Worm (Caenorhabditis elegans) whole organism, late embryonic: ENCODE measurements around the gene glb-29.

Experiments
- C08G9.2 ChIP-seq: sonication (generic microtip); optimal IDR thresholded peaks from 2 replicates; lab custom pipeline; 2016; ENCODE audit warnings: mild to moderate bottlenecking, missing genetic modification characterization, moderate library complexity, missing compliant biosample characterization
- K02D7.2 ChIP-seq: sonication (generic microtip); optimal IDR thresholded peaks from 2 replicates; lab custom pipeline; 2017; ENCODE audit warnings: mild to moderate bottlenecking, missing genetic modification characterization, missing compliant biosample characterization
- K09A11.1 ChIP-seq: sonication (generic microtip); optimal IDR thresholded peaks from 2 replicates; lab custom pipeline; 2017; ENCODE audit warnings: antibody characterized with exemption, mild to moderate bottlenecking, missing genetic modification characterization, missing compliant biosample characterization; ENCODE audit not compliant: insufficient read depth
- T23F11.4 ChIP-seq: fragments of 200-800 bp; sonication (Bioruptor generic); optimal IDR thresholded peaks from 2 replicates; lab custom pipeline; 2018; ENCODE audit warnings: mild to moderate bottlenecking, missing genetic modification characterization, missing compliant biosample characterization
- ahr-1 ChIP-seq: sonication (generic microtip); optimal IDR thresholded peaks from 2 replicates; lab custom pipeline; 2016; ENCODE audit warnings: missing genetic modification characterization, missing compliant biosample characterization
- ama-1 ChIP-seq: fragments of 150-350 bp; optimal IDR thresholded peaks from 2 replicates; lab custom pipeline; 2014
- ceh-14 ChIP-seq: sonication (generic microtip); optimal IDR thresholded peaks from 2 replicates; lab custom pipeline; 2016; ENCODE audit warnings: missing genotype, missing genetic modification characterization, missing compliant biosample characterization
- ceh-18 ChIP-seq: sonication (generic microtip); optimal IDR thresholded peaks from 2 replicates; lab custom pipeline; 2016; ENCODE audit warnings: missing genetic modification characterization, missing compliant biosample characterization
- ceh-19 ChIP-seq: fragments of 200-800 bp; sonication (Bioruptor generic); optimal IDR thresholded peaks from 2 replicates; lab custom pipeline; 2018; ENCODE audit warnings: mild to moderate bottlenecking, missing genetic modification characterization, missing compliant biosample characterization
- ceh-22 ChIP-seq: sonication (generic microtip); optimal IDR thresholded peaks from 2 replicates; lab custom pipeline; 2017; ENCODE audit warnings: missing biosample characterization, missing genetic modification characterization
- ceh-24 ChIP-seq: sonication (generic microtip); optimal IDR thresholded peaks from 2 replicates; lab custom pipeline; 2016; ENCODE audit warnings: mild to moderate bottlenecking, missing genetic modification characterization, missing compliant biosample characterization
- ceh-31 ChIP-seq: sonication (generic microtip); optimal IDR thresholded peaks from 2 replicates; lab custom pipeline; 2016; ENCODE audit warnings: missing genetic modification characterization, missing compliant biosample characterization
- ceh-34 ChIP-seq: sonication (generic microtip); optimal IDR thresholded peaks from 2 replicates; lab custom pipeline; 2016; ENCODE audit warnings: mild to moderate bottlenecking, missing genetic modification characterization, missing compliant biosample characterization
- ceh-45 ChIP-seq: fragments of 200-800 bp; sonication (Bioruptor generic); IDR thresholded peaks from 2 replicates; pipeline ENCODE4 v1.3.6; 2022; ENCODE audit warnings: missing genetic modification reagents, missing genetic modification characterization, missing compliant biosample characterization
- dmd-4 ChIP-seq: sonication (generic microtip); optimal IDR thresholded peaks from 2 replicates; lab custom pipeline; 2016; ENCODE audit warnings: borderline replicate concordance, missing genetic modification characterization, missing compliant biosample characterization
- elt-2 ChIP-seq: sonication (generic microtip); optimal IDR thresholded peaks from 2 replicates; lab custom pipeline; 2016; ENCODE audit warnings: missing genetic modification reagents, missing genetic modification characterization, missing compliant biosample characterization
- eyg-1 ChIP-seq: sonication (generic microtip); optimal IDR thresholded peaks from 2 replicates; lab custom pipeline; 2016; ENCODE audit warnings: missing genotype, missing genetic modification characterization, missing compliant biosample characterization
- fax-1 ChIP-seq: sonication (generic microtip); optimal IDR thresholded peaks from 2 replicates; lab custom pipeline; 2016; ENCODE audit warnings: missing genotype, missing genetic modification characterization, missing compliant biosample characterization
- fkh-6 ChIP-seq: sonication (generic microtip); optimal IDR thresholded peaks from 2 replicates; lab custom pipeline; 2016; ENCODE audit warnings: missing genetic modification characterization, missing compliant biosample characterization
- gmeb-2 ChIP-seq: sonication (generic microtip); optimal IDR thresholded peaks from 2 replicates; lab custom pipeline; 2016; ENCODE audit warnings: missing genetic modification characterization, inconsistent platforms, missing compliant biosample characterization
- hlh-6 ChIP-seq: sonication (generic microtip); optimal IDR thresholded peaks from 2 replicates; lab custom pipeline; 2016; ENCODE audit warnings: missing genotype, missing genetic modification characterization, missing compliant biosample characterization
- lin-11 ChIP-seq: fragments of 200-800 bp; sonication (Bioruptor generic); optimal IDR thresholded peaks from 2 replicates; lab custom pipeline; 2018; ENCODE audit warnings: mild to moderate bottlenecking, missing genetic modification characterization, missing compliant biosample characterization
- nhr-11 ChIP-seq: fragments of 150-350 bp; optimal IDR thresholded peaks from 2 replicates; lab custom pipeline; 2014; ENCODE audit warnings: missing biosample characterization, missing genetic modification characterization
- pag-3 ChIP-seq: sonication (generic microtip); optimal IDR thresholded peaks from 2 replicates; lab custom pipeline; 2016; ENCODE audit warnings: missing compliant biosample characterization, missing genetic modification characterization, borderline replicate concordance
- pat-9 ChIP-seq: fragments of 200-800 bp; sonication (Bioruptor generic); optimal IDR thresholded peaks from 2 replicates; lab custom pipeline; 2018; ENCODE audit warnings: mild to moderate bottlenecking, missing genetic modification characterization, moderate library complexity, missing compliant biosample characterization
- pax-1 ChIP-seq: fragments of 150-350 bp; optimal IDR thresholded peaks from 2 replicates; lab custom pipeline; 2014; ENCODE audit warnings: missing biosample characterization, missing genetic modification characterization
- pha-4 ChIP-seq: fragments of 150-350 bp; optimal IDR thresholded peaks from 2 replicates; lab custom pipeline; 2018; ENCODE audit warnings: missing biosample characterization, missing genetic modification reagents, missing genetic modification characterization
- pros-1 ChIP-seq: fragments of 150-350 bp; optimal IDR thresholded peaks from 2 replicates; lab custom pipeline; 2014; ENCODE audit warnings: missing biosample characterization, missing genetic modification reagents, missing genetic modification characterization
- ref-2 ChIP-seq: sonication (generic microtip); optimal IDR thresholded peaks from 2 replicates; lab custom pipeline; 2016; ENCODE audit warnings: missing genetic modification characterization, missing compliant biosample characterization
- rnt-1 ChIP-seq: sonication (generic microtip); optimal IDR thresholded peaks from 2 replicates; lab custom pipeline; 2016; ENCODE audit warnings: missing genetic modification characterization, missing compliant biosample characterization
- sdc-2 ChIP-seq: sonication (generic microtip); optimal IDR thresholded peaks from 2 replicates; lab custom pipeline; 2016; ENCODE audit warnings: missing genotype, missing genetic modification characterization, missing compliant biosample characterization
- tbx-2 ChIP-seq: sonication (generic microtip); optimal IDR thresholded peaks from 2 replicates; lab custom pipeline; 2016; ENCODE audit warnings: missing genetic modification characterization, missing compliant biosample characterization
- tbx-7 ChIP-seq: sonication (generic microtip); optimal IDR thresholded peaks from 2 replicates; lab custom pipeline; 2016; ENCODE audit warnings: missing genotype, missing genetic modification characterization, missing compliant biosample characterization
- ttx-3 ChIP-seq: sonication (generic microtip); optimal IDR thresholded peaks from 2 replicates; lab custom pipeline; 2016; ENCODE audit warnings: missing genetic modification reagents, missing genetic modification characterization, missing compliant biosample characterization
- unc-3 ChIP-seq, 2 experiments: fragments of 200-800 bp in 1 of 2; sonication (Bioruptor generic) in 1 of 2; sonication (generic microtip) in 1 of 2; conservative IDR thresholded peaks in 1 of 2; optimal IDR thresholded peaks in 1 of 2; 2 replicates each; pipeline versions ENCODE4 v1.3.6 to Lab custom; 2016 to 2022; ENCODE audit warnings: missing compliant biosample characterization in 2 of 2, missing genetic modification characterization in 2 of 2, missing genetic modification reagents in 1 of 2
- unc-42 ChIP-seq: sonication (generic microtip); optimal IDR thresholded peaks from 2 replicates; lab custom pipeline; 2016; ENCODE audit warnings: missing genotype, missing genetic modification characterization, missing compliant biosample characterization
- zip-5 ChIP-seq: sonication (generic microtip); optimal IDR thresholded peaks from 2 replicates; lab custom pipeline; 2016; ENCODE audit warnings: missing genetic modification characterization, missing compliant biosample characterization
- ztf-16 ChIP-seq: sonication (generic microtip); optimal IDR thresholded peaks from 2 replicates; lab custom pipeline; 2017; ENCODE audit warnings: missing genetic modification characterization, missing compliant biosample characterization

The glb-29 gene

DNA sequence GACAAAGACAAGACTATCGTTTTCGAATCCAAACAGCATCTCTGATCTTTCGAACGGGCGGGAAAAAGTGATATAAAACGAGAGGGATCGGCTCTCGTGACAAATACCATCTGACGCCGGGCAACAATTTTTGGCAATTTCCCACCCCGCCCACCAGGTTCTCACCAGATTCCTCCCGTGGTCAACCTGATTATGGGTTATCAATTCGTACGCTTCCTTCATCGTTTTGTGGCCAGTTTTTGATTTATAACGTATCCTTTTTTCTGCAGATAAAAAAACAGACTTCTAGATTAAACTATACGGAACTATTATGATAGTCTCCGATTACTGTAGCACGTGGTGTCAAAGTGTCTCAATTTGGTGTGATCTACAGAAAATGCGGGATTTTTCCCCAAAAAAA lies 44.1 kb downstream of the glb-29 start:
- TF ChIP-seq zip-5: no peak
- TF ChIP-seq, all 69 proteins: peak for 0

DNA sequence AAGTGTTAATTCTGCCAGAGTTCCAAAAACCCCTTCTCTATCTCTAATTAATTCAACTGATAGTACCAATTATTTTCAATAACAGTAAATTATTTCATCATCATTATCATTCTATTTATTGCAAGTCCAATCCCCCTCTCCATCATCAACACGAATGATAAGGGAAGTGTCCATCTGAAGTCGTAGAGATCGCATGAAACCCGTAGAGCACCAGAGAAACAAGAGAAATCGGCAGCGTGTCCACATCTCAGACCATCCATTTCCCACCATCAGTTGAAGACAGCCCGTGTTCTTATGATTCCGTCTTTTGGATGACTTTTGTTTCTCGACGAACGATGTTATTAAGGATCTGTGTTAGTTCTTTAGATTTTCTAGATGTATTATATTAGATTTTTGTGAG lies 44.6 kb downstream of the glb-29 start:
- TF ChIP-seq pax-1 (tag; lab: Kevin White, UChicago) (no peak), pat-9 (tag; lab: Kevin White, UChicago) (no peak), elt-2 (tag; lab: Kevin White, UChicago) (peak; percentile 9), fkh-6 (no peak), ceh-45 (GFP tag; lab: Robert Waterston, UW) (no peak), C08G9.2 (tag; lab: Kevin White, UChicago) (no peak), ahr-1 (tag; lab: Kevin White, UChicago) (no peak), eyg-1 (no peak), tbx-2 (tag; lab: Kevin White, UChicago) (no peak)
- TF ChIP-seq, all 69 proteins: peak for 1

DNA sequence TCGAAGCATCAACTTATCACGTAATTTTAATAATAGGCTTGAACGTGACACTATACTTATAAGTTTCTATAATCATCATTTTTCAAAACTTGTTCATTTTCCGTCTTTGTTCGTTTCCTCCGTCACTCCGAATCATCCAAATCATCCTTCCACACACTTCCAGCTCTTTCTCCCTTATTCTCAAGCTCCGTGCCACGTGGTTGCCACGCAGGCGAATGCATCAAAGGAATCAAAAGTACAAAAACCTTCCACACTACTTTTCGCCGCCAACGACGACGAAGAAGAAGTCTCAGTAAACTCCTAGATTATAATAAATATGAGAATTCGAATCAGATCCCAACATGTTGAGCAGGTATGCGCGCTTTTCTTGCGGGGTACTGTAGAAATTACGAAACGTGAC lies 45.3 kb downstream of the glb-29 start:
- TF ChIP-seq ttx-3 (tag; lab: Kevin White, UChicago) (no peak), fax-1 (no peak), tbx-2 (tag; lab: Kevin White, UChicago) (no peak), nhr-11 (tag; lab: Kevin White, UChicago) (no peak), ceh-34 (tag; lab: Kevin White, UChicago) (no peak), unc-3 (GFP tag; conservative IDR thresholded peaks at IDR 0.05; lab: Robert Waterston, UW) (no peak), unc-3 (tag; optimal IDR thresholded peaks at IDR 0.05; lab: Kevin White, UChicago) (no peak), C08G9.2 (tag; lab: Kevin White, UChicago) (no peak)

DNA sequence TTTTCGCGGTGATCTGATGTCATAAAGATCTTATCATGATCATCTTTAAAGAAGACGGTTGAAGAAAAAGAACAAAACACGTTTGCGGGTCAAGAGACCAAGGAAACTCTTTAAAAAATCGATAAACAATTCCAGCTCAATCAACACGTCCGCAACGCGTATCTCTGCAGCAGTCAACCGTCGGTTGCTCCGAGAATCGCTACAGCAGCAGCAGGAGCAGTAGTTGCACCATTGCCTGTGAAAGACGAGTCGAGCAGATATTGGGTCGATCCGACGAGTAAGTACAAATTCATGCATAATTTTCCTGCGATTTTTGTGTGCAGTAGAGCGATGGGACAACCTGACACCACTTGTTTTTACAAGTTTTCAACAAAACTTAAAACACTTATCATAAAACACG lies 45.7 kb downstream of the glb-29 start:
- TF ChIP-seq ceh-31 (tag; lab: Kevin White, UChicago) (no peak), dmd-4 (tag; lab: Kevin White, UChicago) (no peak), unc-3 (GFP tag; conservative IDR thresholded peaks at IDR 0.05; lab: Robert Waterston, UW) (no peak), unc-3 (tag; optimal IDR thresholded peaks at IDR 0.05; lab: Kevin White, UChicago) (no peak), ceh-14 (tag; lab: Kevin White, UChicago) (no peak), K02D7.2 (tag; lab: Kevin White, UChicago) (no peak), zip-5 (no peak), rnt-1 (tag; lab: Kevin White, UChicago) (no peak), ceh-19 (GFP tag; lab: Kevin White, UChicago) (no peak), ama-1 (lab: Kevin White, UChicago) (no peak), ttx-3 (tag; lab: Kevin White, UChicago) (no peak), pag-3 (no peak), ceh-22 (tag; lab: Kevin White, UChicago) (no peak), unc-42 (tag; lab: Kevin White, UChicago) (no peak), T23F11.4 (GFP tag; lab: Kevin White, UChicago) (no peak), sdc-2 (tag; lab: Kevin White, UChicago) (no peak)

DNA sequence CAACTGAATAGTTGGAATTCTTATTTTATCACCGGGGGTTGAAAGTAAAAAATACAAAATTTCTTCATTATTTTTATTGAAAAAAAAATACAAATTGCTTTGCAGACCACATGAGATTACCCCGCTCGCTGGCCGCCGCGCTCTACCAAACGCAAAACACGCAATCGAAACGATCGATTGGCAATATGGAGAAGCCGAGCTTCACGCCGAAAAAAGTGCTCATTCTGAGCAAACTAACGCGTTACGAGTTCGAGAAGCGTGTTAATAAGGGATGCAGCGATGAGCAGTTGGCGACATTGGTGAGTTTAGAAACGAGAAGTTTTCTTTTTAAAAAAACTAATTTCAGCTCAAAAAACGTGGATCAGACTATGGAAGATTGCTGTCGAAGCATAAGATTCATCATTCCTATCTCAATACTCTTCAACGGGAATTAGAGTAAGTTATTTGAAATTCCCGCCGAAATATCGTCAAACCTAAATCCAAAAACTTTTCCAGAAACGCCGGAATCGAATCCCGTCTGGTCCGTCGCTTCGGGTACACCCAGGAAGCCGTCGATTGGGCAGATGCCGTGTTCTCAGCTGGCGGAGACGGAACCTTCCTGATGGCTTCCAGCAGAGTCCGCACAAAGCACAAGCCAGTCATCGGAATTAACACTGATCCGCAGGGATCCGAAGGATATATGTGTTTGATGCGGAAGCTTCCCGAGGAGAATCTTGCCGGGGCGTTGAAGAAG lies 46.7 kb downstream of the glb-29 start:
- TF ChIP-seq C08G9.2 (tag; lab: Kevin White, UChicago) (no peak), pha-4 (tag; lab: Kevin White, UChicago) (no peak), hlh-6 (tag; lab: Kevin White, UChicago) (no peak), K09A11.1 (tag; lab: Kevin White, UChicago) (no peak), ceh-18 (tag; lab: Kevin White, UChicago) (no peak), dmd-4 (tag; lab: Kevin White, UChicago) (no peak), tbx-7 (tag; lab: Kevin White, UChicago) (no peak), lin-11 (tag; lab: Kevin White, UChicago) (no peak), ref-2 (tag; lab: Kevin White, UChicago) (no peak), ceh-31 (tag; lab: Kevin White, UChicago) (no peak), ceh-24 (tag; lab: Kevin White, UChicago) (no peak), pros-1 (tag; lab: Kevin White, UChicago) (no peak), ztf-16 (no peak), gmeb-2 (tag; lab: Kevin White, UChicago) (no peak), ahr-1 (tag; lab: Kevin White, UChicago) (no peak)
